Worm (Caenorhabditis elegans) whole organism, L3 larva: Measurements from ENCODE around the gene alh-2.

Experiments
- ZK546.5 ChIP-seq: sonication (generic microtip); optimal IDR thresholded peaks from 2 replicates; lab custom pipeline; 2017; ENCODE audit warnings: missing biosample characterization, missing genetic modification characterization
- aly-2 ChIP-seq: fragments of 150-350 bp; optimal IDR thresholded peaks from 2 replicates; lab custom pipeline; 2014; ENCODE audit warnings: missing biosample characterization, missing genetic modification characterization
- ceh-28 ChIP-seq: fragments of 150-350 bp; optimal IDR thresholded peaks from 2 replicates; lab custom pipeline; 2014; ENCODE audit warnings: missing biosample characterization, missing genetic modification reagents, missing genetic modification characterization
- ceh-82 ChIP-seq: fragments of 150-350 bp; optimal IDR thresholded peaks from 2 replicates; lab custom pipeline; 2014; ENCODE audit warnings: missing biosample characterization, missing genetic modification characterization
- daf-12 ChIP-seq: fragments of 150-350 bp; optimal IDR thresholded peaks from 2 replicates; lab custom pipeline; 2014; ENCODE audit warnings: missing biosample characterization, missing genetic modification reagents, missing genetic modification characterization
- egl-27 ChIP-seq: sonication (generic microtip); optimal IDR thresholded peaks from 4 replicates; lab custom pipeline; 2017; ENCODE audit warnings: missing biosample characterization, missing genetic modification reagents, missing genetic modification characterization
- elt-1 ChIP-seq: fragments of 150-350 bp; optimal IDR thresholded peaks from 2 replicates; lab custom pipeline; 2014; ENCODE audit warnings: missing biosample characterization, missing genetic modification characterization
- elt-2 ChIP-seq: sonication (generic microtip); optimal IDR thresholded peaks from 2 replicates; lab custom pipeline; 2016; ENCODE audit warnings: missing genetic modification reagents, mild to moderate bottlenecking, missing genetic modification characterization, missing compliant biosample characterization
- elt-3 ChIP-seq, 3 experiments: fragments of 150-350 bp in 1 of 3; sonication (generic microtip) in 2 of 3; optimal IDR thresholded peaks; 2 replicates in 2 of 3; 4 replicates in 1 of 3; lab custom pipeline; 2014 to 2017; ENCODE audit warnings: missing biosample characterization in 3 of 3, missing genetic modification characterization in 3 of 3
- eor-1 ChIP-seq, 2 experiments: fragments of 150-350 bp; optimal IDR thresholded peaks; 2 replicates each; lab custom pipeline; 2014 to 2018; ENCODE audit warnings: missing biosample characterization in 2 of 2, missing genetic modification characterization in 2 of 2
- fkh-10 ChIP-seq: sonication (generic microtip); optimal IDR thresholded peaks from 2 replicates; lab custom pipeline; 2017; ENCODE audit warnings: missing biosample characterization, missing genetic modification reagents, missing genetic modification characterization
- fkh-2 ChIP-seq: fragments of 150-350 bp; optimal IDR thresholded peaks from 2 replicates; lab custom pipeline; 2014; ENCODE audit warnings: missing biosample characterization, missing genetic modification reagents, missing genetic modification characterization
- hmg-11 ChIP-seq: sonication (generic microtip); optimal IDR thresholded peaks from 2 replicates; lab custom pipeline; 2016; ENCODE audit warnings: missing genetic modification characterization, missing compliant biosample characterization
- jun-1 ChIP-seq: fragments of 150-350 bp; optimal IDR thresholded peaks from 2 replicates; lab custom pipeline; 2014; ENCODE audit warnings: missing biosample characterization, missing genetic modification reagents, missing genetic modification characterization
- lin-15B ChIP-seq: fragments of 150-350 bp; optimal IDR thresholded peaks from 2 replicates; lab custom pipeline; 2014; ENCODE audit warnings: missing biosample characterization, missing genetic modification characterization
- lin-39 ChIP-seq: fragments of 150-350 bp; optimal IDR thresholded peaks from 2 replicates; lab custom pipeline; 2018; ENCODE audit warnings: missing biosample characterization, missing genetic modification reagents, missing genetic modification characterization
- mdl-1 ChIP-seq: fragments of 150-350 bp; optimal IDR thresholded peaks from 2 replicates; lab custom pipeline; 2014; ENCODE audit warnings: missing biosample characterization, missing genetic modification characterization
- mml-1 ChIP-seq: fragments of 150-350 bp; sonication (generic microtip); optimal IDR thresholded peaks from 3 replicates; lab custom pipeline; 2014; ENCODE audit warnings: missing biosample characterization, missing genetic modification characterization
- nfya-1 ChIP-seq: sonication (generic microtip); optimal IDR thresholded peaks from 2 replicates; lab custom pipeline; 2017; ENCODE audit warnings: missing genetic modification characterization, mild to moderate bottlenecking, missing compliant biosample characterization, antibody characterized with exemption, moderate library complexity; ENCODE audit not compliant: insufficient read depth
- nhr-11 ChIP-seq: fragments of 150-350 bp; optimal IDR thresholded peaks from 2 replicates; lab custom pipeline; 2014; ENCODE audit warnings: missing biosample characterization, missing genetic modification characterization
- nhr-12 ChIP-seq: fragments of 150-350 bp; optimal IDR thresholded peaks from 2 replicates; lab custom pipeline; 2014; ENCODE audit warnings: missing biosample characterization, missing genetic modification characterization
- nhr-237 ChIP-seq: fragments of 150-350 bp; optimal IDR thresholded peaks from 2 replicates; lab custom pipeline; 2014; ENCODE audit warnings: missing biosample characterization, missing genetic modification characterization
- nhr-25 ChIP-seq: sonication (generic microtip); optimal IDR thresholded peaks from 2 replicates; lab custom pipeline; 2017; ENCODE audit warnings: missing biosample characterization, missing genetic modification characterization
- nhr-28 ChIP-seq: fragments of 150-350 bp; optimal IDR thresholded peaks from 2 replicates; lab custom pipeline; 2014; ENCODE audit warnings: missing biosample characterization, missing genetic modification characterization
- nhr-43 ChIP-seq: sonication (generic microtip); optimal IDR thresholded peaks from 2 replicates; lab custom pipeline; 2016; ENCODE audit warnings: mild to moderate bottlenecking, missing genetic modification characterization, missing compliant biosample characterization; ENCODE audit not compliant: poor library complexity, severe bottlenecking
- nhr-67 ChIP-seq: fragments of 150-350 bp; optimal IDR thresholded peaks from 2 replicates; lab custom pipeline; 2014; ENCODE audit warnings: missing biosample characterization, missing genetic modification characterization
- nhr-77 ChIP-seq: fragments of 150-350 bp; optimal IDR thresholded peaks from 2 replicates; lab custom pipeline; 2014; ENCODE audit warnings: missing biosample characterization, missing genetic modification characterization
- pha-4 ChIP-seq: fragments of 150-350 bp; optimal IDR thresholded peaks from 2 replicates; lab custom pipeline; 2014; ENCODE audit warnings: missing biosample characterization, missing genetic modification reagents, missing genetic modification characterization
- sea-2 ChIP-seq: fragments of 150-350 bp; sonication (generic microtip); optimal IDR thresholded peaks from 4 replicates; lab custom pipeline; 2014; ENCODE audit warnings: missing biosample characterization, missing genetic modification reagents, missing genetic modification characterization
- skn-1 ChIP-seq: fragments of 150-350 bp; optimal IDR thresholded peaks from 2 replicates; lab custom pipeline; 2014; ENCODE audit warnings: missing biosample characterization, missing genetic modification characterization
- snpc-4 ChIP-seq: fragments of 150-350 bp; optimal IDR thresholded peaks from 2 replicates; lab custom pipeline; 2014; ENCODE audit warnings: missing biosample characterization, missing genetic modification characterization
- tbx-2 ChIP-seq: sonication (generic microtip); optimal IDR thresholded peaks from 2 replicates; lab custom pipeline; 2016; ENCODE audit warnings: mild to moderate bottlenecking, missing genetic modification characterization, missing compliant biosample characterization
- unc-62 ChIP-seq: fragments of 150-350 bp; sonication (generic microtip); optimal IDR thresholded peaks from 4 replicates; lab custom pipeline; 2014; ENCODE audit warnings: missing biosample characterization, missing genetic modification reagents, missing genetic modification characterization
- ztf-11 ChIP-seq: fragments of 150-350 bp; optimal IDR thresholded peaks from 2 replicates; lab custom pipeline; 2014; ENCODE audit warnings: missing biosample characterization, missing genetic modification characterization
- ztf-4 ChIP-seq: fragments of 150-350 bp; optimal IDR thresholded peaks from 2 replicates; lab custom pipeline; 2014; ENCODE audit warnings: missing biosample characterization, missing genetic modification characterization

The alh-2 gene

DNA sequence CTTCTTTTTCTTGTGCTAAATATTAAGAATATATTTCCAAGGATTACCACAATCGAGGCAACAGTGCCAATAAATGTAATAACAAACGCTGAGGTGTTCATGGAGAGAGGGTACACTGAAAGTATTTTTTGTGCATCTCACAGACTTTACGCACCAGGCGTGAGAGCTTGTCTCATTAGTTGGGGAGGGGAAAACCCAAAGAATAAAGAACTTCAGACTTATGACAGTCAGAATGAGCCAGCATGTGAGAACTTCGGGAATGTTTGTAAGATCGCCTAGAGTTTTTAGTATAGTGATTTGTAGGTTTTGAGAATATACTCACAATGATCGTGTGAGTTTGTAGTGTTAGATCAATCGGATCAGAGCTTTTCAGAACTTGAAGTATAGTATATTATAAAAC, 29.2 kb upstream of the alh-2 start, which contains the start of gene srbc-41:
TSS of gene srbc-41 (minus strand) at position 101 of the 400 bp plus-strand sequence.
- TF ChIP-seq mml-1, result no peak
- TF ChIP-seq fkh-2 (tag; lab: Kevin White, UChicago), result no peak
- no peak for TF ChIP-seq elt-1 (tag; lab: Kevin White, UChicago)
- TF ChIP-seq tbx-2 (tag; lab: Kevin White, UChicago), result no peak
- TF ChIP-seq sea-2 (GFP tag; lab: Kevin White, UChicago), result no peak
- no peak for TF ChIP-seq nhr-12
- TF ChIP-seq ztf-11 (tag; lab: Kevin White, UChicago), result no peak

DNA sequence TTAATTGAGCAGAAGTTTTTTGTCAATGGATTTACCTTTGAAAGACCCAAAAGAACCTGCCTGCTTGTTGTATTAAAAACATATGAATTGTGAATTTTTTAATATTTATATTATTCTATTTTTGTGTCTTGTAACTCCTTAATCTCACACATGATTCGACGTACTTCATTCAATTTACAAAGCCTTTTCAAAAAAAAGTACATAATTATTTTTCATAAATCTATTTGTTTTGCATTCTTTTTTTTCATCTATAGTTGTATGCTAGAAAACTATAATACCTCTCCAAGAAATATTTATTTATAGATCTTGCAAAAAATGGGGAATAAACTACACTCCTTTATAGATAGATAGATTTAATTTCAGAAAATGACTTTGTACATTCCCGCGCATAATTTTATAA, 25.2 kb upstream of the alh-2 start, which contains the start of gene nhr-179:
TSS of gene nhr-179 (minus strand) at position 101 of the 400 bp plus-strand sequence.
- TF ChIP-seq ztf-4 (tag; lab: Kevin White, UChicago), result no peak
- no peak for TF ChIP-seq nfya-1 (tag; lab: Kevin White, UChicago)
- no peak for TF ChIP-seq daf-12
- no peak for TF ChIP-seq tbx-2 (tag; lab: Kevin White, UChicago)
- TF ChIP-seq ZK546.5 (tag; lab: Kevin White, UChicago), result peak; percentile 67

ce11 chrV:1620537-1620936, 23.4 kb upstream of the alh-2 start:
- TF ChIP-seq daf-12 (no peak), unc-62 (GFP tag; lab: Kevin White, UChicago) (no peak), ztf-11 (tag; lab: Kevin White, UChicago) (no peak), mdl-1 (tag; lab: Kevin White, UChicago) (no peak), nhr-77 (tag; lab: Kevin White, UChicago) (no peak), nhr-28 (tag; lab: Kevin White, UChicago) (no peak), nhr-67 (tag; lab: Kevin White, UChicago) (no peak), tbx-2 (tag; lab: Kevin White, UChicago) (no peak), skn-1 (tag; lab: Kevin White, UChicago) (no peak), aly-2 (tag; lab: Kevin White, UChicago) (no peak), hmg-11 (no peak), nhr-237 (tag; lab: Kevin White, UChicago) (no peak), elt-2 (tag; lab: Kevin White, UChicago) (no peak), fkh-2 (tag; lab: Kevin White, UChicago) (no peak), snpc-4 (no peak), nhr-25 (no peak), mml-1 (no peak)

- TF ChIP-seq elt-3 (tag; optimal IDR thresholded peaks at IDR 0.05; lab: Kevin White, UChicago) (no peak), nhr-77 (tag; lab: Kevin White, UChicago) (no peak), lin-15B (tag; lab: Kevin White, UChicago) (no peak), nhr-25 (no peak), mdl-1 (tag; lab: Kevin White, UChicago) (no peak), lin-39 (no peak), egl-27 (no peak), fkh-10 (GFP tag; lab: Kevin White, UChicago) (no peak), pha-4 (tag; lab: Kevin White, UChicago) (peak; percentile 82), nhr-12 (no peak), aly-2 (tag; lab: Kevin White, UChicago) (no peak), jun-1 (tag; lab: Kevin White, UChicago) (no peak), ceh-28 (tag; lab: Kevin White, UChicago) (no peak), ZK546.5 (tag; lab: Kevin White, UChicago) (peak; percentile 2), ceh-82 (tag; lab: Kevin White, UChicago) (no peak), nhr-11 (tag; lab: Kevin White, UChicago) (no peak), tbx-2 (tag; lab: Kevin White, UChicago) (no peak), nhr-43 (tag; lab: Kevin White, UChicago) (no peak), elt-2 (tag; lab: Kevin White, UChicago) (peak; percentile 43)
Measured at ce11 chrV:1621494-1621893, 22.5 kb upstream of the alh-2 start, which contains the start of gene nhr-117. Gene nhr-117, minus strand, starts transcription at chrV:1621520.

DNA sequence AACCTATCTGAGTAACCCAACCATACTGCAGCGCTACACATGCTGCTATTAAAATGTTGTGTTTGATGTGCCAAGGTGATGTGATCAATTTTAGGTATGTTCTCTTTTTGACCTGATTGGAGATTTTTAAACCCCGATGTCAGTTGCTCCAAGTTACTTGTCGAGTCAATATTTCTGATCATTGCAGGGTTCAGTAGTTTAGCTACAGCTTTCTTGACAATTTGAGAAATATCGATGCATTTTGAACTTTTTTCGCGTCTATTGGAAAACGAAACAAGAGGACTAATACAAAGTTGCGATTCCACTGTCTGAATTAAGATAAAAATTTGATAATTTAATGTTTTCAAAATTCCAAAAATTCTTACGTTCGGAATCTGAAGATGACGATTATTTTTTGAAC, 20.5 kb upstream of the alh-2 start:
- TF ChIP-seq eor-1 (tag; optimal IDR thresholded peaks at IDR 0.05; lab: Kevin White, UChicago) (no peak), ceh-28 (tag; lab: Kevin White, UChicago) (no peak), ZK546.5 (tag; lab: Kevin White, UChicago) (peak; percentile 31), jun-1 (tag; lab: Kevin White, UChicago) (no peak), nhr-43 (tag; lab: Kevin White, UChicago) (no peak), elt-3 (tag; optimal IDR thresholded peaks at IDR 0.05; lab: Kevin White, UChicago) (no peak)
